Fruit fly (Drosophila melanogaster) S2 (cell line): ENCODE measurements around the gene CG7208.

Source experiments
- CG8478 ChIP-seq: fragments of >200 bp; optimal IDR thresholded peaks from 2 replicates; lab custom pipeline; 2018
- CTCF ChIP-seq, 2 experiments: fragments of >200 bp; optimal IDR thresholded peaks; 2 replicates each; lab custom pipeline; 2018

DNA sequence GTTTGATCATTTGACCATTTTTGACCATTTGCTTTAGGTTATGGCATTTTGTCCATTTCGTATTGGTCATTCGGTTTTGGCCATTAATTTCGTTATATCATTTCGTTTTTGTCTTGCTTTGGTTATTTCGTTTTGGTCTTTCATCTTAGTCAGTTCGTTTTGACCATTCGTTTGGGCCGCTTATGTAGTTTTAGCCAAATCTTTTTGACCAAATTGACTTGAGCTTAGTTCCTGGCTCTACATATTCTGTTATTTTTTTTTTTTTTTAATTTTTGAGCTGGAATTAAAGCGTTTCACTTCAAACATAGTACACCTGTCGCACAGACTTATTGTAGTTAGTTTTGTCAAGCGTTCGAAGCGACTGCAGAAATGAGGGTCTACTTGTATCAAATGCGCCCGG, 27.1 kb downstream of the CG7208 start, which contains the start of gene CG14315:
- no peak for TF ChIP-seq CG8478 (lab: Kevin White, UChicago)
- TF ChIP-seq CTCF (optimal IDR thresholded peaks at IDR 0.05; lab: Kevin White, UChicago) = no peak
